Fruit fly (Drosophila melanogaster) whole organism, larva: Measurements from ENCODE around the gene Prosalpha4T1.
A peak's percentile ranks its signal among the peaks of the same experiment; 100 is the strongest.

ENCODE experiments used
- noc ChIP-seq: fragments of 200-800 bp; sonication (Bioruptor generic); optimal IDR thresholded peaks from 3 replicates; lab custom pipeline; 2019; ENCODE audit warnings: missing biosample characterization, mild to moderate bottlenecking, missing genetic modification characterization, moderate library complexity

Gene Prosalpha4T1

dm6 chr3R:20748974-20749373, at the start of gene Prosalpha4T1:
Prosalpha4T1 (minus strand) TSS chr3R:20749074.
- no peak for TF ChIP-seq noc (tag; lab: Kevin White, UChicago)

- no peak for TF ChIP-seq noc (tag; lab: Kevin White, UChicago)
These were observed 48.1 kb upstream of the Prosalpha4T1 start for dm6 chr3R:20796949-20797348.

DNA sequence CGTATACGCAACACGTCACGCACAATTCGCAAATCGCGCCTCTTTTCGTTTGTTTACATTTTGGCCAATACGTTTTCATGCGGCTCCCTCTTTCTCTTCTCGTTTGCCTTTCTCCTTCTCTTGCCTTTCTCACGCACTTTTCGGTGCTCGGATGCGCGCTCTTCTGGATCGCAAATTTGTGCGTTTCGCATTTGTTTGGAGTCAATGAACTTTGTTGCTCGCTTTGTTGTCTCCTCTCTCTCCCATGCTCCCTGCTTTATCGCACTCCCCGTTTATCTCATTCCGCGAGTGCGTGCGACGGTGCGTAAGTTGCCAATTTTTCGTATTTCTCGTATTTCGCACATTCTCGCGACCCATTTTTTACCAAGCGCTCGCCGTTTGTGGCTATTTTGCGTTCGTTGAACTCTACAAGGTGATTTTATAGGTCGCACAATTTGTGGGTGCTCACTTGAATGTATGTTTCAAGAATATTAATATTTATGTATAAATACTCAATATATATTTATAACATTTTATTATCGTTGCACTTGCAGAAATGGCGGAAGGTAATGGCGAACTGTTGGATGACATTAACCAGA, 42.4 kb upstream of the Prosalpha4T1 start:
- TF ChIP-seq noc (tag; lab: Kevin White, UChicago), result no peak

DNA sequence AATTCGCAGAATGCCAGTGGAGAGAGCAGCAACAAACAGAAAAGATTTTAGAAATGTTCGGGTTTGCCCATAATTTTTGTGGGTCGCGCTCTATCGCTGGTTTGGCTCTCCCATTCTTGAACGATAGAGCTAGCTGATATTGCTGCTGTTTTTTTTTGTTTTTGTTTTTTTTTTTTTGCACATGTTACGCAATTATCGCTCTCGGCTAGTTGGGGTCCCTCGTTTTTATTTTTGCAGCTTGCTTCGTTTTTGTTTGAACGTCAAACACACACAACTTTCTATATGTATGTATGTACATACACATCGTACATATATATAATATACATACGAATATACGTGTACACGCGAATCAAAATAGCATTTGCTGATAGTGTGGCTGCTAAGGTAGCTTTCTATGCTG, 41.6 kb upstream of the Prosalpha4T1 start:
- no peak for TF ChIP-seq noc (tag; lab: Kevin White, UChicago)

DNA sequence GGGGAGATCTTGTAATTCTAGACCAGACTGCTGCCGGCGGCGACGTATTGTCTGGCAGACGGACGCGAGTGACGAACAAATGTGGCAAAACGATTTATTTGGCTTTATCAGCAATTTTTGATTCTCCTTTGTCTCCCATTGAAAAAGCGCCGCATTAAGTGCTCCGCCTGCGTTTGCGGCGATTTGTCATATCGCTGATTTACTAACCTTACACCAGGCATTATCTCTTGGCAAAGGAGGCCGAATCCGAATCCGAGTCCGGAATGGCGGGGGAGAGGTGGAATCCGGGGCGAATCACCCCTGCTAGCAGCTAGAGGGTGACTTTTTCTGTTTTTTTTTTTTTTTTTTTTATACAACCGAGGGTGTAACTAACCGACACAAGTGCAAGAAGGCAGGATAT, 39.7 kb upstream of the Prosalpha4T1 start:
- TF ChIP-seq noc (tag; lab: Kevin White, UChicago), result no peak

- TF ChIP-seq noc (tag; lab: Kevin White, UChicago), result no peak
These were observed 35.8 kb upstream of the Prosalpha4T1 start for dm6 chr3R:20784436-20785368.

dm6 chr3R:20783714-20784435, 35.0 kb upstream of the Prosalpha4T1 start:
- no peak for TF ChIP-seq noc (tag; lab: Kevin White, UChicago)

- TF ChIP-seq noc (tag; lab: Kevin White, UChicago), result no peak
These were observed 33.8 kb upstream of the Prosalpha4T1 start for dm6 chr3R:20782655-20783105.

- TF ChIP-seq noc (tag; lab: Kevin White, UChicago), result peak; percentile 35
These were observed 33.3 kb upstream of the Prosalpha4T1 start for dm6 chr3R:20782104-20782654.

- no peak for TF ChIP-seq noc (tag; lab: Kevin White, UChicago)
These were observed 31.1 kb upstream of the Prosalpha4T1 start for dm6 chr3R:20779969-20780368.

dm6 chr3R:20779545-20779944, 30.7 kb upstream of the Prosalpha4T1 start:
- no peak for TF ChIP-seq noc (tag; lab: Kevin White, UChicago)

- TF ChIP-seq noc (tag; lab: Kevin White, UChicago), result no peak
These were observed 29.5 kb upstream of the Prosalpha4T1 start for dm6 chr3R:20778285-20778926.

DNA sequence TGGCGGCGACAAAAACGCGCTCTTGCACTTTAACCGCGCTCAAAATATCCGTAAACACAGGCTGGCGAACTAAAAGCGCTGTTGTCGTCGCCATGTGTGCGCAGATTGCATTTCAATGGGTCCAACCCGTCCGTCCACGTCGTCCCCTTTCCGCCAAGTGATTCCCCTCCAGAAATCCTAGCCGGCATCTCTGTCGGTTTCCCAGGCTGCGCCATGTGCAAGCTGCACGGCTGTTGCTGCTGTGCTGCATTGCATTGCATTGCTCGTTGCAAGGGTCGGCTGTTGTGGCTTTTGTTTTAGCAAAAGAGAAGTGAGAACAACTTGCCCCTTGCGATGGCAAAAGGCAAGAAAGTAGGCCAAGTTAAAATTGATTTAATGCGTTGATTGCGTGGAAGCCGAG, 25.3 kb upstream of the Prosalpha4T1 start:
- no peak for TF ChIP-seq noc (tag; lab: Kevin White, UChicago)

- TF ChIP-seq noc (tag; lab: Kevin White, UChicago), result no peak
These were observed 24.3 kb upstream of the Prosalpha4T1 start for dm6 chr3R:20773174-20773573.

DNA sequence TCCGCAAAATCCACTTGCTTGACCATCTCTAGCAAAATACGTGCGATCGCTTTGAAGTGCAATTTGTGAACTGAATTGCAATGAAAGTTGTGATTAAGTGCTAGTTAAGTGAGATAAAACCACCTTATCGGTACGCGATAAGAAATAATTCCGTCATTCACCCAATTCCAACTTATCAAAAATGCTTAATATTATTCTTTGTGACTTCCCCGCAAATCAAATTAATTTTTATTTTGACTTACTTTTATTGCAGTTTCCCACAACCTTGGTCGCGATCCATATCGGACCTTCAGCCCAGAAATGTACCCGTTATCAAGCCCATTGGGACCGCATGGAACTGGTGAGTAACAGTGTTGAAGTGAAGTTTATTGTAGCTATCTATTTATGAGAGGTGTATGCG, 23.7 kb upstream of the Prosalpha4T1 start, which contains the start of gene Takl1:
Gene Takl1 (minus strand): TSS at position 59 of the 400 bp plus-strand sequence.
- no peak for TF ChIP-seq noc (tag; lab: Kevin White, UChicago)
